Fruit fly (Drosophila melanogaster): ENCODE data around the gene CG15531.

Gene CG15531

DNA sequence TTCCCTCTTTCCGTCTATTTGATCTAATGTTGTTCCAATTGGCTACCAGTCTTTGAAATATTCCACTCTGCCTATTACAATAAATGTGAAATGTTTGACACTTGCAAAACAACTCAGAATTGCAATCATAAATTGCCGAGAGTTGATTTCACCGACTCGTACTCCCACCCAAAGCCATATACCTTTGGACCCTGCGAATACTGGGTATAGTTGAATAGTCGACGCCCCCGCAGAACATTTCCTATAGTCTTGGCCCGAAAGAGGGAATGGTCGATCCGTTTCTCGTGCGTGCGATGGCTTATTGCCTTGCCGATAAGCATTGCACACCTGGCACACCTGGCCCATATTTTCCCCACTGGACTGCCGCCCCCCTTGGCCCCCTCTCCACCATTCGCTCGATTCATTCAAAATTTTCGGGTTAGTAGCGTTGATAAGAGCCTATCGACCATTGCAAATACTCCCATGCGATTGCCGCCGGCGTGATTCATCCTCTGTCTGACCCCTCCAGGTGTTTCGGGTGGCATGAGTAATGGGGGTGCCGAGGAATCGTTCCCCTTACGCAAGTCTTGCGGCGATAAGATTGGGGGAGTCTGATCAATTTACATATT lies 4.2 kb upstream of the CG15531 start (continued):
- peak; percentile 82 for TF ChIP-seq cwo (GFP tag; optimal IDR thresholded peaks at IDR 0.05)
- TF ChIP-seq mam (GFP tag; optimal IDR thresholded peaks at IDR 0.05): peak; percentile 38
- TF ChIP-seq E2f2 (GFP tag; IDR thresholded peaks at IDR 0.05): no peak
- TF ChIP-seq ATbp (GFP tag; optimal IDR thresholded peaks at IDR 0.05): peak; percentile 17
- no peak for TF ChIP-seq Opbp (GFP tag; IDR thresholded peaks at IDR 0.05; ENCODE audit: partially characterized antibody)
- TF ChIP-seq emc (GFP tag; optimal IDR thresholded peaks at IDR 0.05): no peak
- no peak for TF ChIP-seq crp (GFP tag; optimal IDR thresholded peaks at IDR 0.05)
- TF ChIP-seq tin (GFP tag; optimal IDR thresholded peaks at IDR 0.05): no peak
- peak; percentile 5 for TF ChIP-seq CG8924 (tag; optimal IDR thresholded peaks at IDR 0.05)
- peak; percentile 78 for TF ChIP-seq Med (GFP tag)
- peak; percentile 39 for TF ChIP-seq dmrt99B (tag; optimal IDR thresholded peaks at IDR 0.05)
- no peak for TF ChIP-seq CG12391 (tag; optimal IDR thresholded peaks at IDR 0.05)
- TF ChIP-seq sug (tag; optimal IDR thresholded peaks at IDR 0.05): peak; percentile 89
- TF ChIP-seq CG4854 (GFP tag; optimal IDR thresholded peaks at IDR 0.05): no peak
- no peak for TF ChIP-seq CG9437 (GFP tag; optimal IDR thresholded peaks at IDR 0.05)
- no peak for TF ChIP-seq klu (GFP tag; IDR thresholded peaks at IDR 0.05)
- TF ChIP-seq stc (GFP tag; IDR thresholded peaks at IDR 0.05): no peak
- TF ChIP-seq bowl (GFP tag; IDR thresholded peaks at IDR 0.05): no peak
- no peak for TF ChIP-seq CG15479 (GFP tag; optimal IDR thresholded peaks at IDR 0.05)
- TF ChIP-seq CG8944 (GFP tag; optimal IDR thresholded peaks at IDR 0.05): no peak
- no peak for TF ChIP-seq en (GFP tag; optimal IDR thresholded peaks at IDR 0.05)
- peak; percentile 26; the same call in 1 of the 3 replicates for TF ChIP-seq zfh1 (GFP tag; IDR thresholded peaks at IDR 0.05)
- no peak for TF ChIP-seq Mad (GFP tag; optimal IDR thresholded peaks at IDR 0.05)
- 0 out of 2 replicates have a peak, but pooled peaks have one; percentile 27 for TF ChIP-seq CG32767 (GFP tag; IDR thresholded peaks at IDR 0.05)
- TF ChIP-seq Xbp1 (GFP tag; optimal IDR thresholded peaks at IDR 0.05): peak; percentile 11
- TF ChIP-seq jumu (GFP tag; optimal IDR thresholded peaks at IDR 0.05): no peak
- no peak for TF ChIP-seq CG13894 (tag; optimal IDR thresholded peaks at IDR 0.05)
- no peak for TF ChIP-seq CG4404 (GFP tag; IDR thresholded peaks at IDR 0.05)
- TF ChIP-seq hbn (GFP tag; IDR thresholded peaks at IDR 0.05; ENCODE audit: partially characterized antibody): no peak
- TF ChIP-seq CG16863 (GFP tag; optimal IDR thresholded peaks at IDR 0.05): no peak
- TF ChIP-seq CG15269 (tag; optimal IDR thresholded peaks at IDR 0.05): peak; percentile 35
- TF ChIP-seq CG14441 (GFP tag; IDR thresholded peaks at IDR 0.05): no peak
- TF ChIP-seq lmd (GFP tag; IDR thresholded peaks at IDR 0.05): peak; percentile 36
- TF ChIP-seq BEAF-32 (GFP tag; optimal IDR thresholded peaks at IDR 0.05): no peak
- TF ChIP-seq Sox102F (GFP tag; optimal IDR thresholded peaks at IDR 0.05): peak; percentile 37
- peak; percentile 11 for TF ChIP-seq zfh2 (GFP tag; optimal IDR thresholded peaks at IDR 0.05)
- TF ChIP-seq ems (GFP tag; optimal IDR thresholded peaks at IDR 0.05): peak; percentile 24
- TF ChIP-seq gt (GFP tag; IDR thresholded peaks at IDR 0.05): no peak
- TF ChIP-seq cas (GFP tag; IDR thresholded peaks at IDR 0.05): no peak
- no peak for TF ChIP-seq Stat92E (GFP tag; optimal IDR thresholded peaks at IDR 0.05)
- TF ChIP-seq CG3407 (GFP tag; optimal IDR thresholded peaks at IDR 0.05): no peak
- peak; percentile 55 for TF ChIP-seq CG2120 (GFP tag; optimal IDR thresholded peaks at IDR 0.05)
- no peak for TF ChIP-seq tio (GFP tag; optimal IDR thresholded peaks at IDR 0.05)
- no peak for TF ChIP-seq CG4360 (GFP tag; IDR thresholded peaks at IDR 0.05)
- no peak for TF ChIP-seq CG6272 (GFP tag; IDR thresholded peaks at IDR 0.05)
- TF ChIP-seq D (optimal IDR thresholded peaks at IDR 0.05): no peak
- no peak for TF ChIP-seq D (GFP tag; optimal IDR thresholded peaks at IDR 0.05)
- TF ChIP-seq ac (GFP tag; optimal IDR thresholded peaks at IDR 0.05): no peak
- TF ChIP-seq NfI (GFP tag; optimal IDR thresholded peaks at IDR 0.05): no peak
- TF ChIP-seq CG30020 (tag; optimal IDR thresholded peaks at IDR 0.05): no peak
- TF ChIP-seq otp (GFP tag; IDR thresholded peaks at IDR 0.05): 0 out of 3 replicates have a peak, but pooled peaks have one; percentile 24

Data from whole organism, embryonic.